Fruit fly (Drosophila melanogaster) whole organism, embryonic: ENCODE results near the gene CG18171.

ENCODE experiments used
- ATbp ChIP-seq: fragments of 200-800 bp; sonication (Bioruptor generic); optimal IDR thresholded peaks from 2 replicates; lab custom pipeline; 2017; ENCODE audit warnings: missing biosample characterization, mild to moderate bottlenecking, missing genetic modification characterization, missing genetic modification reagents
- Bteb2 ChIP-seq: fragments of 200-800 bp; sonication (Bioruptor generic); optimal IDR thresholded peaks from 2 replicates; lab custom pipeline; 2016; ENCODE audit warnings: missing biosample characterization, missing genetic modification characterization
- C15 ChIP-seq: fragments of 200-800 bp; sonication (Bioruptor generic); IDR thresholded peaks from 3 replicates; pipeline ENCODE4 v1.3.6; 2022; ENCODE audit warnings: missing biosample characterization, missing genetic modification characterization
- CG10366 ChIP-seq: fragments of 200-800 bp; sonication (Bioruptor generic); IDR thresholded peaks from 2 replicates; pipeline ENCODE4 v1.3.6; 2022; ENCODE audit warnings: missing biosample characterization, missing genetic modification characterization
- CG10654 ChIP-seq: fragments of 200-800 bp; sonication (Bioruptor generic); optimal IDR thresholded peaks from 2 replicates; lab custom pipeline; 2016; ENCODE audit warnings: missing biosample characterization, missing genetic modification characterization
- CG10959 ChIP-seq: fragments of 200-800 bp; sonication (Bioruptor generic); IDR thresholded peaks from 2 replicates; pipeline ENCODE4 v1.3.6; 2022; ENCODE audit warnings: missing biosample characterization, missing genetic modification characterization
- CG11504 ChIP-seq: fragments of 200-800 bp; sonication (Bioruptor generic); optimal IDR thresholded peaks from 3 replicates; lab custom pipeline; 2019; ENCODE audit warnings: missing biosample characterization, mild to moderate bottlenecking, missing genetic modification characterization, moderate library complexity
- CG12104 ChIP-seq: fragments of 200-800 bp; sonication (Bioruptor generic); optimal IDR thresholded peaks from 3 replicates; lab custom pipeline; 2016; ENCODE audit warnings: missing biosample characterization, missing genetic modification characterization
- CG12219 ChIP-seq: fragments of 200-800 bp; sonication (Bioruptor generic); optimal IDR thresholded peaks from 3 replicates; lab custom pipeline; 2018; ENCODE audit warnings: missing biosample characterization, mild to moderate bottlenecking, missing genetic modification characterization
- CG14667 ChIP-seq: fragments of 200-800 bp; sonication (Bioruptor generic); IDR thresholded peaks from 2 replicates; pipeline ENCODE4 v1.3.6; 2022; ENCODE audit warnings: missing biosample characterization, missing genetic modification characterization
- CG1603 ChIP-seq: fragments of 200-800 bp; sonication (Bioruptor generic); optimal IDR thresholded peaks from 2 replicates; lab custom pipeline; 2019; ENCODE audit warnings: missing biosample characterization, mild to moderate bottlenecking, missing genetic modification characterization, moderate library complexity
- CG1647 ChIP-seq: fragments of 200-800 bp; sonication (Bioruptor generic); optimal IDR thresholded peaks from 3 replicates; lab custom pipeline; 2016; ENCODE audit warnings: missing biosample characterization, missing genetic modification characterization
- CG16813 ChIP-seq: fragments of 200-800 bp; sonication (Bioruptor generic); IDR thresholded peaks from 3 replicates; pipeline ENCODE4 v1.3.6; 2022; ENCODE audit warnings: missing biosample characterization, missing genetic modification characterization; ENCODE audit not compliant: partially characterized antibody
- CG17359 ChIP-seq: fragments of 200-800 bp; sonication (Bioruptor generic); optimal IDR thresholded peaks from 3 replicates; lab custom pipeline; 2018; ENCODE audit warnings: missing biosample characterization, mild to moderate bottlenecking, missing genetic modification characterization, moderate library complexity
- CG1792 ChIP-seq: fragments of 200-800 bp; sonication (Bioruptor generic); optimal IDR thresholded peaks from 2 replicates; lab custom pipeline; 2016; ENCODE audit warnings: missing biosample characterization, missing genetic modification characterization
- CG30020 ChIP-seq: fragments of 200-800 bp; optimal IDR thresholded peaks from 2 replicates; lab custom pipeline; 2019; ENCODE audit warnings: missing biosample characterization, mild to moderate bottlenecking, missing genetic modification characterization, moderate library complexity
- CG3065 ChIP-seq: fragments of 200-800 bp; sonication (Bioruptor generic); optimal IDR thresholded peaks from 2 replicates; lab custom pipeline; 2016; ENCODE audit warnings: missing biosample characterization, missing genetic modification characterization
- CG31224 ChIP-seq: fragments of 200-800 bp; sonication (Bioruptor generic); IDR thresholded peaks from 2 replicates; pipeline ENCODE4 v1.3.6; 2022; ENCODE audit warnings: missing biosample characterization, missing genetic modification characterization
- CG34376 ChIP-seq: fragments of 200-800 bp; sonication (Bioruptor generic); optimal IDR thresholded peaks from 2 replicates; lab custom pipeline; 2018; ENCODE audit warnings: missing biosample characterization, mild to moderate bottlenecking, missing genetic modification characterization
- CG4707 ChIP-seq: fragments of 200-800 bp; sonication (Bioruptor generic); optimal IDR thresholded peaks from 2 replicates; lab custom pipeline; 2018; ENCODE audit warnings: missing biosample characterization, mild to moderate bottlenecking, missing genetic modification characterization, moderate library complexity
- CG6813 ChIP-seq: fragments of 200-800 bp; sonication (Bioruptor generic); optimal IDR thresholded peaks from 2 replicates; lab custom pipeline; 2017; ENCODE audit warnings: missing biosample characterization, missing genetic modification characterization, mild to moderate bottlenecking, moderate library complexity, missing genetic modification reagents
- CG7271 ChIP-seq: fragments of 200-800 bp; sonication (Bioruptor generic); optimal IDR thresholded peaks from 2 replicates; lab custom pipeline; 2018; ENCODE audit warnings: missing biosample characterization, mild to moderate bottlenecking, missing genetic modification characterization, moderate library complexity
- CG7357 ChIP-seq: fragments of 200-800 bp; sonication (Bioruptor generic); IDR thresholded peaks from 3 replicates; pipeline ENCODE4 v1.3.6; 2022; ENCODE audit warnings: missing biosample characterization, missing genetic modification characterization
- CTCF ChIP-seq: fragments of 200-800 bp; sonication (Bioruptor generic); optimal IDR thresholded peaks from 2 replicates; lab custom pipeline; 2017; ENCODE audit warnings: missing biosample characterization, mild to moderate bottlenecking, missing genetic modification characterization, moderate library complexity
- D19A ChIP-seq: fragments of 200-800 bp; optimal IDR thresholded peaks from 3 replicates; lab custom pipeline; 2019; ENCODE audit warnings: missing biosample characterization, mild to moderate bottlenecking, missing genetic modification characterization, moderate library complexity
- Dp ChIP-seq: fragments of 200-800 bp; sonication (Bioruptor generic); optimal IDR thresholded peaks from 2 replicates; lab custom pipeline; 2018; ENCODE audit warnings: missing biosample characterization, mild to moderate bottlenecking, missing genetic modification characterization, moderate library complexity
- Dref ChIP-seq: fragments of 200-800 bp; sonication (Bioruptor generic); IDR thresholded peaks from 2 replicates; pipeline ENCODE4 v1.3.6; 2022; ENCODE audit warnings: missing biosample characterization, missing genetic modification characterization
- E2f2 ChIP-seq: fragments of 200-800 bp; sonication (Bioruptor generic); IDR thresholded peaks from 2 replicates; pipeline ENCODE4 v1.3.6; 2022; ENCODE audit warnings: missing biosample characterization, missing genetic modification characterization
- Fer1 ChIP-seq: fragments of 200-800 bp; sonication (Bioruptor generic); optimal IDR thresholded peaks from 2 replicates; lab custom pipeline; 2017; ENCODE audit warnings: missing biosample characterization, mild to moderate bottlenecking, missing genetic modification characterization
- Jarid2 ChIP-seq: fragments of 200-800 bp; sonication (Bioruptor generic); optimal IDR thresholded peaks from 3 replicates; lab custom pipeline; 2017; ENCODE audit warnings: mild to moderate bottlenecking, missing biosample characterization, missing genetic modification reagents, missing genetic modification characterization
- MESR4 ChIP-seq: fragments of 200-800 bp; sonication (Bioruptor generic); optimal IDR thresholded peaks from 2 replicates; lab custom pipeline; 2018; ENCODE audit warnings: missing biosample characterization, mild to moderate bottlenecking, missing genetic modification characterization, moderate library complexity
- Oli ChIP-seq: fragments of 200-800 bp; sonication (Bioruptor generic); optimal IDR thresholded peaks from 2 replicates; lab custom pipeline; 2018; ENCODE audit warnings: missing biosample characterization, mild to moderate bottlenecking, missing genetic modification characterization, moderate library complexity
- Sox102F ChIP-seq: fragments of 200-800 bp; sonication (Bioruptor generic); optimal IDR thresholded peaks from 2 replicates; lab custom pipeline; 2018; ENCODE audit warnings: missing biosample characterization, mild to moderate bottlenecking, missing genetic modification characterization, moderate library complexity
- Tbp ChIP-seq: fragments of >200 bp; optimal IDR thresholded peaks from 2 replicates; lab custom pipeline; 2018; ENCODE audit warnings: missing biosample characterization, missing genetic modification characterization
- al ChIP-seq: fragments of 200-800 bp; sonication (Bioruptor generic); IDR thresholded peaks from 2 replicates; pipeline ENCODE4 v1.3.6; 2022; ENCODE audit warnings: missing biosample characterization, missing genetic modification characterization
- caup ChIP-seq: fragments of 200-800 bp; sonication (Bioruptor generic); optimal IDR thresholded peaks from 3 replicates; lab custom pipeline; 2017; ENCODE audit warnings: missing biosample characterization, mild to moderate bottlenecking, missing genetic modification characterization, moderate library complexity; ENCODE audit not compliant: severe bottlenecking
- dati ChIP-seq: fragments of 200-800 bp; sonication (Bioruptor generic); IDR thresholded peaks from 2 replicates; pipeline ENCODE4 v1.3.6; 2022; ENCODE audit warnings: missing biosample characterization, missing genetic modification characterization
- dmrt99B ChIP-seq: fragments of 200-800 bp; sonication (Bioruptor generic); optimal IDR thresholded peaks from 2 replicates; lab custom pipeline; 2018; ENCODE audit warnings: missing biosample characterization, mild to moderate bottlenecking, missing genetic modification characterization, moderate library complexity
- grau ChIP-seq: fragments of 200-800 bp; optimal IDR thresholded peaks from 3 replicates; lab custom pipeline; 2019; ENCODE audit warnings: missing biosample characterization, mild to moderate bottlenecking, missing genetic modification characterization, moderate library complexity
- kah ChIP-seq: fragments of 200-800 bp; sonication (Bioruptor generic); optimal IDR thresholded peaks from 2 replicates; lab custom pipeline; 2018; ENCODE audit warnings: missing biosample characterization, mild to moderate bottlenecking, missing genetic modification characterization
- klu ChIP-seq: fragments of 200-800 bp; sonication (Bioruptor generic); IDR thresholded peaks from 2 replicates; pipeline ENCODE4 v1.3.6; 2022; ENCODE audit warnings: missing biosample characterization, missing genetic modification characterization
- kni ChIP-seq: fragments of 200-800 bp; sonication (Bioruptor generic); optimal IDR thresholded peaks from 3 replicates; lab custom pipeline; 2017; ENCODE audit warnings: mild to moderate bottlenecking, missing biosample characterization, missing genetic modification reagents, missing genetic modification characterization
- lab ChIP-seq: fragments of 200-800 bp; sonication (Bioruptor generic); optimal IDR thresholded peaks from 3 replicates; lab custom pipeline; 2017; ENCODE audit warnings: missing biosample characterization, missing genetic modification characterization, mild to moderate bottlenecking, moderate library complexity, missing genetic modification reagents
- prd ChIP-seq, 3 experiments: fragments of >200 bp in 2 of 3; fragments of 200-800 bp in 1 of 3; sonication (Bioruptor generic) in 1 of 3; optimal IDR thresholded peaks in 2 of 3; IDR thresholded peaks in 1 of 3; 2 replicates in 2 of 3; 3 replicates in 1 of 3; pipeline versions ENCODE4 v1.3.6 to Lab custom; 2017 to 2022; ENCODE audit warnings: missing biosample characterization in 1 of 3, missing genetic modification characterization in 1 of 3
- scrt ChIP-seq: fragments of 200-800 bp; sonication (Bioruptor generic); optimal IDR thresholded peaks from 2 replicates; lab custom pipeline; 2018; ENCODE audit warnings: missing biosample characterization, mild to moderate bottlenecking, missing genetic modification characterization, moderate library complexity
- sd ChIP-seq: fragments of 200-800 bp; sonication (Bioruptor generic); optimal IDR thresholded peaks from 3 replicates; lab custom pipeline; 2018; ENCODE audit warnings: missing biosample characterization, mild to moderate bottlenecking, missing genetic modification characterization, moderate library complexity
- sqz ChIP-seq: fragments of 200-800 bp; sonication (Bioruptor generic); optimal IDR thresholded peaks from 3 replicates; lab custom pipeline; 2018; ENCODE audit warnings: missing biosample characterization, mild to moderate bottlenecking, missing genetic modification characterization
- tgo ChIP-seq: fragments of 200-800 bp; sonication (Bioruptor generic); IDR thresholded peaks from 3 replicates; pipeline ENCODE4 v1.3.6; 2022; ENCODE audit warnings: missing biosample characterization, missing genetic modification characterization
- yki ChIP-seq: fragments of >200 bp; optimal IDR thresholded peaks from 3 replicates; lab custom pipeline; 2018
- zen ChIP-seq: fragments of 200-800 bp; sonication (Bioruptor generic); optimal IDR thresholded peaks from 3 replicates; lab custom pipeline; 2018; ENCODE audit warnings: missing biosample characterization, mild to moderate bottlenecking, missing genetic modification characterization, moderate library complexity

Gene CG18171

DNA sequence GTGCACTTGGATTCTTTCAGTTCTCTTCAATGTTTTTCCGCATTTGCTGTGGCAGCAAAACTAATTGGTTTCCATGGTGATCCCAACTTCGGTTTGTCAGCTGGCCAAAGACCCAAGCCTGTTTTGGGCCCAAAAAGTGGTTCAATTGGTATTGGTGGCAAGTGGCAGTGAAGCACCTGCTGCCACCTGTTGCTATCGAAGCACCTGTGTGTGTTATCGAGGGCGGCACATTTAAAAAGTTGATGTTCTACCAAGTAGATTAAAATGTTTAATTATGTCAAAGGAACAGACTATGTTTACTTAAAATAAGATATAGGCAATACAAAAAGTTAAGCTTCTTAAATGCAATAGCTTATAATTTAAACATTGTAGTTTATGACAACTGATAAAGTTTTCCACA lies 12.7 kb upstream of the CG18171 start, which contains the start of gene Oseg4 (continued):
- TF ChIP-seq E2f2 (GFP tag; lab: Robert Waterston, UW) (peak; percentile 72), CG12104 (GFP tag; lab: Kevin White, UChicago) (no peak), Dp (GFP tag; lab: Kevin White, UChicago) (peak; percentile 64), CTCF (GFP tag; lab: Kevin White, UChicago) (no peak), klu (GFP tag; lab: Robert Waterston, UW) (no peak), Dref (GFP tag; lab: Robert Waterston, UW) (peak; percentile 47), MESR4 (GFP tag; lab: Kevin White, UChicago) (peak; percentile 1)

DNA sequence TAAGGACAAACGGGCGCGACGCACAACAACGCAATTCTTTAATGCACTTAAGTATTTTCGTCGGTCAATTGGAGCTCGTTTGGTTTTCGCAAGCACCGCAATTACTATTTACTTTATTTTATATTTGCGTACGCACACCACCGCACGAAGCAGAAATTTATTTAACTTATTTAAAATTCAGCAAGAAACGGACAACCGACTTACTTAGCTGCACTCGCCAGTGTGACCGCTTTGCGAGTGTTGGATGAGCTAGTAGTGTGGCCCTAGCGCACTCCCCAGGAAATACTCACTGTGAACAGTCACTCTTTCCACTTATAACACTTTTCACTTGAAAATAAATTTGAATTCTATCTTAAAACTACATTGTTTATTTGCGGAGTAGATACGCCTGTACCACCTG lies 7.9 kb upstream of the CG18171 start, which contains the start of gene drpr:
drpr (minus strand) TSS at position 235 of the 400 bp plus-strand sequence.
- TF ChIP-seq CG7271 (tag; lab: Kevin White, UChicago) = no peak
- no peak for TF ChIP-seq Bteb2
- no peak for TF ChIP-seq CG6813
- peak; percentile 9 for TF ChIP-seq kah (GFP tag; lab: Kevin White, UChicago)
- TF ChIP-seq CG10959 (GFP tag; lab: Robert Waterston, UW) = no peak
- no peak for TF ChIP-seq sqz (GFP tag; lab: Kevin White, UChicago)
- peak; percentile 41 for TF ChIP-seq zen (tag; lab: Kevin White, UChicago)
- TF ChIP-seq CG12219 (GFP tag; lab: Kevin White, UChicago) = no peak
- no peak for TF ChIP-seq sd (tag; lab: Kevin White, UChicago)
- TF ChIP-seq ATbp = no peak
- TF ChIP-seq CG11504 (tag; lab: Kevin White, UChicago) = peak; percentile 42
- peak; percentile 79 for TF ChIP-seq CG1603 (tag; lab: Kevin White, UChicago)
- TF ChIP-seq Oli = no peak
- peak; percentile 34 for TF ChIP-seq CG30020 (tag; lab: Kevin White, UChicago)
- TF ChIP-seq CG14667 = no peak
- no peak for TF ChIP-seq dati (GFP tag; lab: Robert Waterston, UW)
- TF ChIP-seq grau (tag; lab: Kevin White, UChicago) = peak; percentile 27
- peak; percentile 21 for TF ChIP-seq CG17359 (tag; lab: Kevin White, UChicago)
- TF ChIP-seq CG3065 = no peak
- no peak for TF ChIP-seq C15
- TF ChIP-seq CG16813 (GFP tag; lab: Robert Waterston, UW) = 0 out of 3 replicates have a peak, but pooled peaks have one; percentile 38
- TF ChIP-seq CG31224 (GFP tag; lab: Robert Waterston, UW) = no peak
- peak; percentile 31 for TF ChIP-seq scrt (GFP tag; lab: Kevin White, UChicago)
- no peak for TF ChIP-seq prd (optimal IDR thresholded peaks at IDR 0.05; lab: Kevin White, UChicago)
- no peak for TF ChIP-seq prd (GFP tag; IDR thresholded peaks at IDR 0.05; lab: Robert Waterston, UW)
- TF ChIP-seq dmrt99B = no peak
- peak; percentile 49 for TF ChIP-seq lab (GFP tag; lab: Kevin White, UChicago)
- peak; percentile 26 for TF ChIP-seq D19A (tag; lab: Kevin White, UChicago)
- no peak for TF ChIP-seq tgo (GFP tag; lab: Robert Waterston, UW)
- TF ChIP-seq kni (GFP tag; lab: Kevin White, UChicago) = peak; percentile 2
- TF ChIP-seq CG10366 = no peak
- TF ChIP-seq CG7357 (GFP tag; lab: Robert Waterston, UW) = no peak
- TF ChIP-seq CG4707 (GFP tag; lab: Kevin White, UChicago) = peak; percentile 54
- TF ChIP-seq al (GFP tag; lab: Robert Waterston, UW) = no peak
- no peak for TF ChIP-seq CG1647 (GFP tag; lab: Kevin White, UChicago)
- TF ChIP-seq yki (lab: Kevin White, UChicago) = no peak
- no peak for TF ChIP-seq Sox102F (GFP tag; lab: Kevin White, UChicago)
- peak; percentile 21 for TF ChIP-seq caup (GFP tag; lab: Kevin White, UChicago)
- peak; percentile 13 for TF ChIP-seq CG34376
- TF ChIP-seq CG1792 (GFP tag; lab: Kevin White, UChicago) = no peak
- no peak for TF ChIP-seq Tbp (GFP tag; lab: Kevin White, UChicago)
- peak; percentile 85 for TF ChIP-seq Jarid2 (GFP tag; lab: Kevin White, UChicago)
- no peak for TF ChIP-seq CG10654 (GFP tag; lab: Kevin White, UChicago)
- peak; percentile 57 for TF ChIP-seq Fer1 (GFP tag; lab: Kevin White, UChicago)
